Worm (Caenorhabditis elegans): Measurements from ENCODE around the gene F22F1.2.
A peak's percentile ranks its signal among the peaks of the same experiment; 100 is the strongest.

Gene F22F1.2

DNA sequence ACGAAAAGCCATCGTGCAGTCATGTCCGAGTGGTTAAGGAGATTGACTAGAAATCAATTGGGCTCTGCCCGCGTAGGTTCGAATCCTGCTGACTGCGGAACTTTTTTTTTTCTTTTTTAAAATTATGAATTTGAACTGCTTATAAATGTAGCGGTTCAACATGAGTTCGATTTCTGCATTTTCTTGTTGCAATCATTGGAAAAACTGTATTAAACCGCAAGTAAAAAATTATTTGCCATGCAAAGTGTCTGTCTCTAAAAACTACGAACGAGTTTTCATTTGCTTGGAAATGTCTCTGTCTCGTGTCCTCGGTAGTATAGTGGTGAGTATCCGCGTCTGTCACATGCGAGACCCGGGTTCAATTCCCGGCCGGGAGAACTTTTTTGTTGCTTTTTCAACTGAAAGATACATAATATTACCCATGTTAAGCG lies 4.9 kb upstream of the F22F1.2 start:
- TF ChIP-seq tbx-11 (GFP tag; IDR thresholded peaks at IDR 0.05) (peak; percentile 58), scrt-1 (GFP tag; IDR thresholded peaks at IDR 0.05) (peak; percentile 61), flt-1 (GFP tag; IDR thresholded peaks at IDR 0.05) (peak; percentile 83), tbx-37 (GFP tag; conservative IDR thresholded peaks at IDR 0.05) (peak; percentile 79), pes-1 (GFP tag; IDR thresholded peaks at IDR 0.05) (peak; percentile 81)

DNA sequence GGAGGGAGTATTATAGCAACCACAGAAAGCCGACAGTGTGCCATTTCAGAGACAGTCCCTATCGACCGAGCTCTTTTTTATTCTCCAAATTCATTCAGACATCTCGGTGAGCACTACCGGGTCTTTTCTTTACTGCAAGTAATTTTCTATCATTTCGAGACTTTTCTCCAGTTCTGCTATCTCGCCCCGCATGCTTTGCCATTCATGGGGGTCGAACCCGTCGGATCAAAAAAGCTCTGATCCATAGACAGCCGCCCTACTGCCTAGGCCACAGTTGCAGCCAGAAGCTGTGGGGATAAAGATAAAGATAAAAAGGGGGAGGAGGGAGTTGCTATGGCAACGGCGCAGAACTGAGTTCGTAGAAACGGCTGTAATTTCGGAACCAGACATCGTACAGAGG lies 888 bp upstream of the F22F1.2 start:
- no peak for TF ChIP-seq ceh-36 (tag; optimal IDR thresholded peaks at IDR 0.05)
- TF ChIP-seq hmg-4 (GFP tag; optimal IDR thresholded peaks at IDR 0.05): peak; percentile 43

DNA sequence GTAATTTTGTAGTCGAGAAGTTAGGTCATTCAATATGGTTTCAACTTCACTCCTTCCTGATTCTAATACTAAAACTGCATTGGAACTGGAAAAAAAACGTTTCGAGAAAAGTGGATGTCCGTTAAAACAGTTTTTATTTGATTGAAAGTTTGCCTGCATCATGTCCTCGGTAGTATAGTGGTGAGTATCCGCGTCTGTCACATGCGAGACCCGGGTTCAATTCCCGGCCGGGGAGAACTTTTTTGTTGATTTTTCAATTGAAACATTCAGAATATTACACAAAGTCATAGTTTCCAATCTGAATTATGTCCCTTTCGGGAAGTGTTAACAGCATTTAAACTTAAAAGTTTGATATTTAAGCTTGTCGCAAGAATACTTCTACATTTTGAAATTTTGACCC lies 1.5 kb downstream of the F22F1.2 start:
- no peak for TF ChIP-seq hmg-4 (GFP tag; optimal IDR thresholded peaks at IDR 0.05)
- TF ChIP-seq ceh-13 (GFP tag; optimal IDR thresholded peaks at IDR 0.05): no peak
- TF ChIP-seq ets-7 (tag; optimal IDR thresholded peaks at IDR 0.05): no peak
- TF ChIP-seq aly-1 (tag; optimal IDR thresholded peaks at IDR 0.05): no peak
- no peak for TF ChIP-seq flt-1 (GFP tag; IDR thresholded peaks at IDR 0.05)
- TF ChIP-seq tbx-11 (GFP tag; IDR thresholded peaks at IDR 0.05): no peak
- no peak for TF ChIP-seq F13C5.2 (tag; optimal IDR thresholded peaks at IDR 0.05)
- TF ChIP-seq tra-4 (tag; optimal IDR thresholded peaks at IDR 0.05): no peak
- no peak for TF ChIP-seq sea-1 (GFP tag; conservative IDR thresholded peaks at IDR 0.05)
- TF ChIP-seq B0310.2 (tag; optimal IDR thresholded peaks at IDR 0.05): no peak
- TF ChIP-seq ceh-36 (tag; optimal IDR thresholded peaks at IDR 0.05): no peak
- no peak for TF ChIP-seq ama-1 (optimal IDR thresholded peaks at IDR 0.05)
- TF ChIP-seq hnd-1 (tag; optimal IDR thresholded peaks at IDR 0.05): no peak

DNA sequence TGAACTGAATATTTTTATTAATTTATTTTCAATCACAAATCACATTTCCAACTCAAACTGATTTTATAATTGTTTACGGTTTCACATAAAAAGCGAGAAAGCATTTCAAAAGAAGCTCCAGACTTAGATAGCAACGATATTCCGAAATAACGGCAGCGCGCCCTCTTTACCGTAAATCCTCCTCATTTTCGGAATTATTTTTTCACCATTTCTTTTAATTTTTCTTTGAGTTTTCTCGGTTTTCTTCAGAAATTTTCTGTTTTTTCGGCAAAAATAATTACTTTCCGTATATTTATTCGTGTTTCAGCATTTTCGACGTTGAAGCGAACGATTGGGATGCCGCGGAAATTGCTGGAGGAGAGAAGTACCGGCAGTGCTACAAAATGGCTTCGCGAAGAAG lies 3.1 kb downstream of the F22F1.2 start, which contains the start of gene C02B8.1:
Gene C02B8.1 (plus strand): TSS at position 301 of the 400 bp plus-strand sequence.
- TF ChIP-seq ets-7 (tag; optimal IDR thresholded peaks at IDR 0.05) (no peak), tbx-37 (GFP tag; conservative IDR thresholded peaks at IDR 0.05) (no peak), ceh-36 (tag; optimal IDR thresholded peaks at IDR 0.05) (no peak), aly-1 (tag; optimal IDR thresholded peaks at IDR 0.05) (no peak), B0310.2 (tag; optimal IDR thresholded peaks at IDR 0.05) (no peak)

DNA sequence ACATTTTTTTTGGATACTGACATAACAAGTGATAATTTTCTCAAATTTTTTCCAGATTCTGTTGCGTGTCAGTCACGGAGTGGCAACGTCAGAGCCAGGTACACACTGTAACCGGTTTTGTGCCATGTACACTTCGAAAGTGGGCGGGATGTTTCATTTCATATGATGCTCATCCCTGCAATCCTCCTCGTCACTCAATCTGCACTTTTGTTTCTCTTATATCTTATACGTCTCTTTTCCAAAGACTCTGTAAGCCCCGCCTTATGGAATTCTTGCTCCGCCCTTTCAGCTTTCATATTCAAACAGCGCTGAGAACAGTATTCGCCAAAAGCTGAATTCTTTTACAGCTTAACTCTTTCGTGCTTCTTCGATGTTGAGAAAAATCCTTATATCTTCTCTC lies 11.4 kb downstream of the F22F1.2 start, which contains the start of gene C02B8.3:
Gene C02B8.3 (plus strand): TSS at position 301 of the 400 bp plus-strand sequence.
- TF ChIP-seq ets-7 (tag; optimal IDR thresholded peaks at IDR 0.05) (no peak), tbx-11 (GFP tag; IDR thresholded peaks at IDR 0.05) (no peak), ama-1 (optimal IDR thresholded peaks at IDR 0.05) (no peak), hnd-1 (tag; optimal IDR thresholded peaks at IDR 0.05) (no peak), scrt-1 (GFP tag; IDR thresholded peaks at IDR 0.05) (no peak), ceh-13 (GFP tag; optimal IDR thresholded peaks at IDR 0.05) (no peak), hmg-4 (GFP tag; optimal IDR thresholded peaks at IDR 0.05) (no peak), ceh-36 (tag; optimal IDR thresholded peaks at IDR 0.05) (no peak), aly-1 (tag; optimal IDR thresholded peaks at IDR 0.05) (no peak), sea-1 (GFP tag; conservative IDR thresholded peaks at IDR 0.05) (no peak), hmbx-1 (tag; optimal IDR thresholded peaks at IDR 0.05) (no peak), tra-4 (tag; optimal IDR thresholded peaks at IDR 0.05) (no peak), F13C5.2 (tag; optimal IDR thresholded peaks at IDR 0.05) (no peak), flt-1 (GFP tag; IDR thresholded peaks at IDR 0.05) (no peak)

DNA sequence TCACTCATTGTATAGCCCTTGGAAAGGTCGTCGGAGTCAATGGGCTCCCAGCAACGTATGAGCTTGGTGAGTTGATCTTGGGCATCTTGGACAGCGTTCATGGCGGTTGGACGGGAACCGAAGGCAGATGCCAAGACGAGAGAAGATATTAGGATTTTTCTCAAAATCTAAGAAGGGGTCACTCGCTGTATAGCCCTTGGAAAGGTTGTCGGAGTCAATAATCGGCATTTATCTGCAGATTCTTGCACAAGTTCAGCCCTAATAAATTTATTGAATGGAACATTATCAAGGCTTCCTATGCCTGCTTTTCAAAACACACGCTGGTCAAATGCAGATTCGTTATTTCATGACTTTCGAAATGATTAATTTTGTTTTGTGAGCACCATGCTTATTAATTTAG lies 12.7 kb downstream of the F22F1.2 start, which contains the start of gene C02B8.7:
Gene C02B8.7 (minus strand): TSS at position 101 of the 400 bp plus-strand sequence.
- no peak for TF ChIP-seq ceh-13 (GFP tag; optimal IDR thresholded peaks at IDR 0.05)
- no peak for TF ChIP-seq tbx-11 (GFP tag; IDR thresholded peaks at IDR 0.05)
- no peak for TF ChIP-seq tra-4 (tag; optimal IDR thresholded peaks at IDR 0.05)
- no peak for TF ChIP-seq flt-1 (GFP tag; IDR thresholded peaks at IDR 0.05)
- TF ChIP-seq ets-7 (tag; optimal IDR thresholded peaks at IDR 0.05): no peak
- no peak for TF ChIP-seq hmbx-1 (tag; optimal IDR thresholded peaks at IDR 0.05)

DNA sequence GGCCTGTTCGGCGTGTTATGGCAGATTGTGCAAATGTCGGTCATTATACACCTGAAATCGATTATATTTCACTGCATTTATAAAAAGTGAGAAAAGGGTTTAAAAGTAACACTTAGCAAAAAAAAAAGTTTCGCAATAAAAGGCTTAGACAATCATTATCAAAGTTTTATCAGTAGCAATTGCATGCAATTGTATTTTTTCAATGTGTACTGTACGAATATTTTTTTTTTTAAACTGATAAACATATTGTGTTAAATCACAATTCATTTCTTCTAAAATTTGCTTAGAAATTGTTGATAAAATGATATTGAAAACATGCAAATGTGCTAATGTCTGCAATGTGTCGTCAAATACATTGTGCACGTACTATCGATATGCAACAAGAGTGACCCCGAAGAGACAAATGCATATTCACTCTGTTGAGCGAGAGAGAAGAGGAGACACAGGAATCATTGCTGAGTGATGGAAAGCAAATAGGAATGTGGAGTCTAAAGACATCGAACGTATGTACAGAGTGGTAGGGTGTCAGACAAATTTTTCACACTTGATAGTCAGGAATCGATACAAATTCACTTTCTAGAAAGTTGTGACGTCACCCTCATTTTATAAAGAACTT lies 14.1 kb downstream of the F22F1.2 start, which contains the start of gene C02B8.6:
Gene C02B8.6 (minus strand): TSS at position 51 of the 616 bp plus-strand sequence.
- TF ChIP-seq pes-1 (GFP tag; IDR thresholded peaks at IDR 0.05) (no peak), tbx-37 (GFP tag; conservative IDR thresholded peaks at IDR 0.05) (no peak)

DNA sequence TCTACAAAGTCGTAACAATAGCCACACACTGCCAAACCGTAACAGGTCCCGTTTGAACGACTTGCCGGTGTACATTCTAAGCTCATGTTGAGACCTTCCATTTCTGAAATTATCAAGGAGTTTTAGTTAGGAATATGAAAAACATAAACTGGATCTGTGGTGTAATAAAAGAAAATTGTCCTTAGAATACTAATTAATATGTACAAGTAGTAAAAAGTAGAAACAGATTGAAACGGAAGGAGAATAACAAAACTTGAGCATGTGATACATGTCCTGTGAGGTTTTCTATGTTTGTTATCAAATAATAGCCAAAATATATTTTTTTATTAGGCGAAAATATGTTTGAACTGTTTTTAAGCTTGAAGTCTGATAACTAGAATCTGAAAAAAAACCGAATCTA lies 21.0 kb downstream of the F22F1.2 start, which contains the start of gene frpr-1:
Gene frpr-1 (minus strand): TSS at position 101 of the 400 bp plus-strand sequence.
- TF ChIP-seq hmg-4 (GFP tag; optimal IDR thresholded peaks at IDR 0.05): no peak
- TF ChIP-seq flt-1 (GFP tag; IDR thresholded peaks at IDR 0.05): no peak
- TF ChIP-seq scrt-1 (GFP tag; IDR thresholded peaks at IDR 0.05): no peak

DNA sequence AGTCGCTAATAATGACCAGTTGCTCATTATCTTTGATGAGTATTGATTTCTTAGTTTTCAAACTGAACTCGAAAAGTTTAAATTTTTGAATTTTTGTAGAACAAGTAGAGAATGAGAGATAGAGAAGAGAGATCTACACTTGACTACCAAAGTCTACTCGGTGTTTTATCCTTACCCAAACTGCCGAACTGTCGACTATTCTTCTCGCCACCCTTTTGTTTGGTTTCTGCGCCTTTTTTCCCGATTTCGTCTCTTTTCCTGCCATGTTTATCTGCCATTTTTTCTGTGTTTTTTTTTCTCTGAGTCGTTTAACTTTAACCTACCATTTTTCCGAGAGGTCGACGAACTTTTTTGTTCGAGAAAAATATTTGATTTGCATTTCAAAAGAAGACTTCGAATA lies 27.3 kb downstream of the F22F1.2 start, which contains the start of gene C02B8.12:
Gene C02B8.12 (minus strand): TSS at position 175 of the 400 bp plus-strand sequence.
- no peak for TF ChIP-seq hnd-1 (tag; optimal IDR thresholded peaks at IDR 0.05)
- TF ChIP-seq ets-7 (tag; optimal IDR thresholded peaks at IDR 0.05): no peak
- TF ChIP-seq F13C5.2 (tag; optimal IDR thresholded peaks at IDR 0.05): no peak
- no peak for TF ChIP-seq ceh-36 (tag; optimal IDR thresholded peaks at IDR 0.05)
- TF ChIP-seq tbx-37 (GFP tag; conservative IDR thresholded peaks at IDR 0.05): no peak
- no peak for TF ChIP-seq aly-1 (tag; optimal IDR thresholded peaks at IDR 0.05)
- TF ChIP-seq tbx-11 (GFP tag; IDR thresholded peaks at IDR 0.05): no peak
- no peak for TF ChIP-seq scrt-1 (GFP tag; IDR thresholded peaks at IDR 0.05)
- TF ChIP-seq tra-4 (tag; optimal IDR thresholded peaks at IDR 0.05): no peak
- TF ChIP-seq ceh-13 (GFP tag; optimal IDR thresholded peaks at IDR 0.05): no peak
- no peak for TF ChIP-seq B0310.2 (tag; optimal IDR thresholded peaks at IDR 0.05)
- no peak for TF ChIP-seq flt-1 (GFP tag; IDR thresholded peaks at IDR 0.05)
- TF ChIP-seq hmg-4 (GFP tag; optimal IDR thresholded peaks at IDR 0.05): no peak
- no peak for TF ChIP-seq hmbx-1 (tag; optimal IDR thresholded peaks at IDR 0.05)
- TF ChIP-seq ama-1 (optimal IDR thresholded peaks at IDR 0.05): no peak
- TF ChIP-seq pes-1 (GFP tag; IDR thresholded peaks at IDR 0.05): no peak
- TF ChIP-seq sea-1 (GFP tag; conservative IDR thresholded peaks at IDR 0.05): no peak
